Fruit fly (Drosophila melanogaster) whole organism, embryonic: ENCODE data around the gene CG42324.

Experiments used
- BEAF-32 ChIP-seq: fragments of 200-800 bp; sonication (Bioruptor generic); optimal IDR thresholded peaks from 3 replicates; lab custom pipeline; 2017; ENCODE audit warnings: missing biosample characterization, missing genetic modification characterization, mild to moderate bottlenecking, moderate library complexity, missing genetic modification reagents
- Blimp-1 ChIP-seq: fragments of 200-800 bp; sonication (Bioruptor generic); optimal IDR thresholded peaks from 3 replicates; lab custom pipeline; 2018; ENCODE audit warnings: missing biosample characterization, missing genetic modification characterization, mild to moderate bottlenecking, moderate library complexity, missing genetic modification reagents
- CG11398 ChIP-seq: fragments of 200-800 bp; sonication (Bioruptor generic); optimal IDR thresholded peaks from 2 replicates; lab custom pipeline; 2016; ENCODE audit warnings: missing biosample characterization, missing genetic modification characterization
- CG11456 ChIP-seq: fragments of 200-800 bp; sonication (Bioruptor generic); IDR thresholded peaks from 3 replicates; pipeline ENCODE4 v1.3.6; 2022; ENCODE audit warnings: missing biosample characterization, missing genetic modification characterization
- CG11504 ChIP-seq: fragments of 200-800 bp; sonication (Bioruptor generic); optimal IDR thresholded peaks from 3 replicates; lab custom pipeline; 2019; ENCODE audit warnings: missing biosample characterization, mild to moderate bottlenecking, missing genetic modification characterization, moderate library complexity
- CG12071 ChIP-seq: fragments of 200-800 bp; sonication (Bioruptor generic); optimal IDR thresholded peaks from 3 replicates; lab custom pipeline; 2018; ENCODE audit warnings: missing biosample characterization, mild to moderate bottlenecking, missing genetic modification characterization
- CG12659 ChIP-seq: fragments of 200-800 bp; sonication (Bioruptor generic); optimal IDR thresholded peaks from 3 replicates; lab custom pipeline; 2017; ENCODE audit warnings: mild to moderate bottlenecking, missing biosample characterization, missing genetic modification reagents, missing genetic modification characterization
- CG13123 ChIP-seq: fragments of 200-800 bp; sonication (Bioruptor generic); optimal IDR thresholded peaks from 2 replicates; lab custom pipeline; 2016; ENCODE audit warnings: missing biosample characterization, missing genetic modification characterization
- CG13624 ChIP-seq: fragments of 200-800 bp; sonication (Bioruptor generic); optimal IDR thresholded peaks from 2 replicates; lab custom pipeline; 2016; ENCODE audit warnings: missing biosample characterization, missing genetic modification characterization
- CG17829 ChIP-seq: fragments of 200-800 bp; optimal IDR thresholded peaks from 2 replicates; lab custom pipeline; 2019; ENCODE audit warnings: missing biosample characterization, mild to moderate bottlenecking, missing genetic modification characterization, moderate library complexity
- CG2875 ChIP-seq: fragments of 200-800 bp; sonication (Bioruptor generic); optimal IDR thresholded peaks from 2 replicates; lab custom pipeline; 2017; ENCODE audit warnings: missing biosample characterization, mild to moderate bottlenecking, missing genetic modification characterization, missing genetic modification reagents
- CG30020 ChIP-seq: fragments of 200-800 bp; optimal IDR thresholded peaks from 2 replicates; lab custom pipeline; 2019; ENCODE audit warnings: missing biosample characterization, mild to moderate bottlenecking, missing genetic modification characterization, moderate library complexity
- CG33557 ChIP-seq: fragments of 200-800 bp; sonication (Bioruptor generic); optimal IDR thresholded peaks from 2 replicates; lab custom pipeline; 2019; ENCODE audit warnings: missing biosample characterization, mild to moderate bottlenecking, missing genetic modification characterization, moderate library complexity
- CG42726 ChIP-seq: fragments of 200-800 bp; sonication (Bioruptor generic); IDR thresholded peaks from 2 replicates; pipeline ENCODE4 v1.3.6; 2022; ENCODE audit warnings: missing biosample characterization, missing genetic modification characterization; ENCODE audit not compliant: partially characterized antibody
- CG4360 ChIP-seq: fragments of 200-800 bp; sonication (Bioruptor generic); IDR thresholded peaks from 2 replicates; pipeline ENCODE4 v1.3.6; 2022; ENCODE audit warnings: missing biosample characterization, missing genetic modification characterization
- CG6791 ChIP-seq: fragments of 200-800 bp; sonication (Bioruptor generic); IDR thresholded peaks from 3 replicates; pipeline ENCODE4 v1.3.6; 2022; ENCODE audit warnings: missing biosample characterization, missing genetic modification characterization; ENCODE audit not compliant: partially characterized antibody
- CG7357 ChIP-seq: fragments of 200-800 bp; sonication (Bioruptor generic); IDR thresholded peaks from 3 replicates; pipeline ENCODE4 v1.3.6; 2022; ENCODE audit warnings: missing biosample characterization, missing genetic modification characterization
- CG7928 ChIP-seq: fragments of 200-800 bp; sonication (Bioruptor generic); optimal IDR thresholded peaks from 2 replicates; lab custom pipeline; 2017; ENCODE audit warnings: missing biosample characterization, mild to moderate bottlenecking, missing genetic modification characterization
- CG8944 ChIP-seq: fragments of 200-800 bp; sonication (Bioruptor generic); optimal IDR thresholded peaks from 3 replicates; lab custom pipeline; 2016; ENCODE audit warnings: missing biosample characterization, missing genetic modification characterization
- CG9797 ChIP-seq: fragments of 200-800 bp; sonication (Bioruptor generic); optimal IDR thresholded peaks from 3 replicates; lab custom pipeline; 2018; ENCODE audit warnings: missing biosample characterization, mild to moderate bottlenecking, missing genetic modification characterization
- CHES-1-like ChIP-seq: fragments of 200-800 bp; sonication (Bioruptor generic); optimal IDR thresholded peaks from 2 replicates; lab custom pipeline; 2016; ENCODE audit warnings: missing biosample characterization, missing genetic modification characterization
- CTCF ChIP-seq: fragments of 200-800 bp; sonication (Bioruptor generic); optimal IDR thresholded peaks from 2 replicates; lab custom pipeline; 2017; ENCODE audit warnings: missing biosample characterization, mild to moderate bottlenecking, missing genetic modification characterization, moderate library complexity
- Dip3 ChIP-seq: fragments of 200-800 bp; sonication (Bioruptor generic); optimal IDR thresholded peaks from 3 replicates; lab custom pipeline; 2016; ENCODE audit warnings: missing biosample characterization, missing genetic modification characterization
- Fer1 ChIP-seq: fragments of 200-800 bp; sonication (Bioruptor generic); optimal IDR thresholded peaks from 2 replicates; lab custom pipeline; 2017; ENCODE audit warnings: missing biosample characterization, mild to moderate bottlenecking, missing genetic modification characterization
- HHEX ChIP-seq: fragments of 200-800 bp; sonication (Bioruptor generic); optimal IDR thresholded peaks from 3 replicates; lab custom pipeline; 2017; ENCODE audit warnings: missing biosample characterization, mild to moderate bottlenecking, missing genetic modification characterization, missing genetic modification reagents
- HLHmδ ChIP-seq: fragments of 200-800 bp; sonication (Bioruptor generic); optimal IDR thresholded peaks from 2 replicates; lab custom pipeline; 2018; ENCODE audit warnings: missing biosample characterization, mild to moderate bottlenecking, missing genetic modification characterization, moderate library complexity
- HmgD ChIP-seq: fragments of 200-800 bp; sonication (Bioruptor generic); optimal IDR thresholded peaks from 3 replicates; lab custom pipeline; 2016; ENCODE audit warnings: missing biosample characterization, missing genetic modification characterization
- Max ChIP-seq: fragments of 200-800 bp; sonication (Bioruptor generic); optimal IDR thresholded peaks from 2 replicates; lab custom pipeline; 2016; ENCODE audit warnings: missing biosample characterization, mild to moderate bottlenecking, missing genetic modification characterization
- Mrtf ChIP-seq: fragments of 200-800 bp; sonication (Bioruptor generic); IDR thresholded peaks from 3 replicates; pipeline ENCODE4 v1.3.6; 2022; ENCODE audit warnings: missing biosample characterization, missing genetic modification characterization
- Myb ChIP-seq: fragments of 200-800 bp; sonication (Bioruptor generic); optimal IDR thresholded peaks from 2 replicates; lab custom pipeline; 2016; ENCODE audit warnings: missing biosample characterization, missing genetic modification characterization
- Nf-YC ChIP-seq: fragments of 200-800 bp; optimal IDR thresholded peaks from 3 replicates; lab custom pipeline; 2019; ENCODE audit warnings: missing biosample characterization, mild to moderate bottlenecking, missing genetic modification characterization, moderate library complexity
- PHDP ChIP-seq: fragments of 200-800 bp; sonication (Bioruptor generic); optimal IDR thresholded peaks from 3 replicates; lab custom pipeline; 2018; ENCODE audit warnings: missing biosample characterization, mild to moderate bottlenecking, missing genetic modification characterization, moderate library complexity
- Stat92E ChIP-seq, 3 experiments: fragments of >200 bp in 2 of 3; fragments of 200-800 bp in 1 of 3; sonication (Bioruptor generic) in 1 of 3; optimal IDR thresholded peaks; 2 replicates each; lab custom pipeline; 2017 to 2019; ENCODE audit warnings: missing biosample characterization in 3 of 3, missing genetic modification characterization in 3 of 3, mild to moderate bottlenecking in 1 of 3, moderate library complexity in 1 of 3
- Trl ChIP-seq, 3 experiments: fragments of >200 bp in 2 of 3; fragments of 200-800 bp in 1 of 3; sonication (Bioruptor generic) in 1 of 3; optimal IDR thresholded peaks; 2 replicates in 1 of 3; 3 replicates in 2 of 3; lab custom pipeline; 2016 to 2017; ENCODE audit warnings: missing biosample characterization in 1 of 3, missing genetic modification characterization in 1 of 3
- amos ChIP-seq: fragments of 200-800 bp; sonication (Bioruptor generic); IDR thresholded peaks from 2 replicates; pipeline ENCODE4 v1.3.6; 2022; ENCODE audit warnings: missing biosample characterization, missing genetic modification characterization; ENCODE audit not compliant: partially characterized antibody
- cg ChIP-seq: fragments of 200-800 bp; sonication (Bioruptor generic); optimal IDR thresholded peaks from 3 replicates; lab custom pipeline; 2019; ENCODE audit warnings: missing biosample characterization, mild to moderate bottlenecking, missing genetic modification characterization, moderate library complexity
- cwo ChIP-seq: fragments of 200-800 bp; sonication (Bioruptor generic); optimal IDR thresholded peaks from 3 replicates; lab custom pipeline; 2017; ENCODE audit warnings: missing biosample characterization, missing genetic modification characterization, mild to moderate bottlenecking, moderate library complexity, missing genetic modification reagents
- dpn ChIP-seq, 2 experiments: fragments of 200-800 bp; sonication (Bioruptor generic); optimal IDR thresholded peaks; 3 replicates each; lab custom pipeline; 2016; ENCODE audit warnings: missing biosample characterization in 2 of 2, missing genetic modification characterization in 2 of 2
- en ChIP-seq: fragments of 200-800 bp; sonication (Bioruptor generic); optimal IDR thresholded peaks from 2 replicates; lab custom pipeline; 2016; ENCODE audit warnings: missing biosample characterization, missing genetic modification characterization
- gt ChIP-seq: fragments of 200-800 bp; sonication (Bioruptor generic); IDR thresholded peaks from 2 replicates; pipeline ENCODE4 v1.3.6; 2022; ENCODE audit warnings: missing biosample characterization, missing genetic modification characterization
- ham ChIP-seq: fragments of 200-800 bp; sonication (Bioruptor generic); IDR thresholded peaks from 2 replicates; pipeline ENCODE4 v1.3.6; 2022; ENCODE audit warnings: missing biosample characterization, missing genetic modification characterization
- ind ChIP-seq: fragments of 200-800 bp; sonication (Bioruptor generic); optimal IDR thresholded peaks from 3 replicates; lab custom pipeline; 2016; ENCODE audit warnings: missing biosample characterization, missing genetic modification characterization
- ken ChIP-seq: fragments of 200-800 bp; sonication (Bioruptor generic); IDR thresholded peaks from 3 replicates; pipeline ENCODE4 v1.3.6; 2022; ENCODE audit warnings: missing biosample characterization, missing genetic modification characterization
- run ChIP-seq: fragments of 200-800 bp; sonication (Bioruptor generic); optimal IDR thresholded peaks from 3 replicates; lab custom pipeline; 2018; ENCODE audit warnings: missing biosample characterization, mild to moderate bottlenecking, missing genetic modification characterization
- sd ChIP-seq: fragments of 200-800 bp; sonication (Bioruptor generic); optimal IDR thresholded peaks from 3 replicates; lab custom pipeline; 2018; ENCODE audit warnings: missing biosample characterization, mild to moderate bottlenecking, missing genetic modification characterization, moderate library complexity
- sens-2 ChIP-seq: fragments of 200-800 bp; sonication (Bioruptor generic); IDR thresholded peaks from 2 replicates; pipeline ENCODE4 v1.3.6; 2022; ENCODE audit warnings: missing biosample characterization, missing genetic modification characterization
- shn ChIP-seq: fragments of 200-800 bp; sonication (Bioruptor generic); optimal IDR thresholded peaks from 3 replicates; lab custom pipeline; 2016; ENCODE audit warnings: missing biosample characterization, missing genetic modification characterization
- sna ChIP-seq: fragments of 200-800 bp; sonication (Bioruptor generic); IDR thresholded peaks from 2 replicates; pipeline ENCODE4 v1.3.6; 2022; ENCODE audit warnings: missing biosample characterization, missing genetic modification characterization; ENCODE audit not compliant: partially characterized antibody
- ssp ChIP-seq: fragments of 200-800 bp; sonication (Bioruptor generic); IDR thresholded peaks from 2 replicates; pipeline ENCODE4 v1.3.6; 2022; ENCODE audit warnings: missing biosample characterization, missing genetic modification characterization
- trh ChIP-seq: fragments of 200-800 bp; sonication (Bioruptor generic); optimal IDR thresholded peaks from 2 replicates; lab custom pipeline; 2016; ENCODE audit warnings: missing biosample characterization, missing genetic modification characterization

Gene CG42324

dm6 chr3L:3438473-3438872 lies 33.8 kb upstream of the CG42324 start (continued):
- peak; percentile 66 for TF ChIP-seq Fer1 (GFP tag; lab: Kevin White, UChicago)
- TF ChIP-seq Trl (optimal IDR thresholded peaks at IDR 0.05; lab: Kevin White, UChicago): no peak
- peak; percentile 58 for TF ChIP-seq Trl (GFP tag; optimal IDR thresholded peaks at IDR 0.05; lab: Kevin White, UChicago)
- TF ChIP-seq BEAF-32 (GFP tag; lab: Kevin White, UChicago): no peak
- TF ChIP-seq cg (GFP tag; lab: Kevin White, UChicago): no peak
- TF ChIP-seq sens-2 (GFP tag; lab: Robert Waterston, UW): no peak
- TF ChIP-seq CG11504 (tag; lab: Kevin White, UChicago): peak; percentile 81
- TF ChIP-seq Dip3 (GFP tag; lab: Kevin White, UChicago): no peak
- 0 out of 2 replicates have a peak, but pooled peaks have one; percentile 35 for TF ChIP-seq ssp (GFP tag; lab: Robert Waterston, UW)
- TF ChIP-seq Mrtf (GFP tag; lab: Robert Waterston, UW): no peak
- no peak for TF ChIP-seq sna (GFP tag; lab: Robert Waterston, UW)
- peak; percentile 28 for TF ChIP-seq en (GFP tag; lab: Kevin White, UChicago)
- peak; percentile 59 for TF ChIP-seq CG33557 (GFP tag; lab: Kevin White, UChicago)
- no peak for TF ChIP-seq CG9797 (GFP tag; lab: Kevin White, UChicago)
- no peak for TF ChIP-seq sd (tag; lab: Kevin White, UChicago)
- TF ChIP-seq CG11456 (GFP tag; lab: Robert Waterston, UW): no peak
- TF ChIP-seq trh (GFP tag; lab: Kevin White, UChicago): no peak
- no peak for TF ChIP-seq Stat92E (GFP tag; optimal IDR thresholded peaks at IDR 0.05; lab: Kevin White, UChicago)
- no peak for TF ChIP-seq CHES-1-like (GFP tag; lab: Kevin White, UChicago)
- TF ChIP-seq gt: no peak
- TF ChIP-seq run (tag; lab: Kevin White, UChicago): peak; percentile 44
- TF ChIP-seq PHDP (tag; lab: Kevin White, UChicago): peak; percentile 71
- TF ChIP-seq CG12071: no peak
- TF ChIP-seq Myb: peak; percentile 10
- no peak for TF ChIP-seq HmgD (GFP tag; lab: Kevin White, UChicago)
- no peak for TF ChIP-seq Nf-YC (tag; lab: Kevin White, UChicago)
- no peak for TF ChIP-seq CTCF (GFP tag; lab: Kevin White, UChicago)
- TF ChIP-seq dpn (GFP tag; optimal IDR thresholded peaks at IDR 0.05; lab: Kevin White, UChicago): peak; percentile 41 to 61
- no peak for TF ChIP-seq HLHmδ (GFP tag; lab: Kevin White, UChicago)
- peak; percentile 9 for TF ChIP-seq shn (GFP tag; lab: Kevin White, UChicago)
- no peak for TF ChIP-seq CG42726
- TF ChIP-seq CG8944 (GFP tag; lab: Kevin White, UChicago): peak; percentile 38
- no peak for TF ChIP-seq CG4360 (GFP tag; lab: Robert Waterston, UW)
- no peak for TF ChIP-seq CG7357 (GFP tag; lab: Robert Waterston, UW)
- TF ChIP-seq HHEX (GFP tag; lab: Kevin White, UChicago): peak; percentile 44
- peak; percentile 49 for TF ChIP-seq cwo
- TF ChIP-seq Max: peak; percentile 36
- no peak for TF ChIP-seq amos
- no peak for TF ChIP-seq CG7928 (GFP tag; lab: Kevin White, UChicago)
- peak; percentile 44 for TF ChIP-seq CG12659 (GFP tag; lab: Kevin White, UChicago)
- TF ChIP-seq CG17829 (tag; lab: Kevin White, UChicago): peak; percentile 85
- TF ChIP-seq Blimp-1: peak; percentile 80
- TF ChIP-seq CG30020: peak; percentile 14
- peak; percentile 53 for TF ChIP-seq ind (GFP tag; lab: Kevin White, UChicago)
- no peak for TF ChIP-seq CG6791 (GFP tag; lab: Robert Waterston, UW)
- TF ChIP-seq ham: no peak
- TF ChIP-seq CG13123 (GFP tag; lab: Kevin White, UChicago): peak; percentile 7
- no peak for TF ChIP-seq ken
- TF ChIP-seq CG11398: no peak
- peak; percentile 53 for TF ChIP-seq CG13624 (GFP tag; lab: Kevin White, UChicago)
- TF ChIP-seq CG2875 (GFP tag; lab: Kevin White, UChicago): peak; percentile 46
